Fruit fly (Drosophila melanogaster) whole organism, prepupa: ENCODE results near the gene Trf5.

ENCODE experiments used
- Blimp-1 ChIP-seq: fragments of 200-800 bp; sonication (Bioruptor generic); optimal IDR thresholded peaks from 3 replicates; lab custom pipeline; 2017; ENCODE audit warnings: missing biosample characterization, missing genetic modification characterization, mild to moderate bottlenecking, moderate library complexity, missing genetic modification reagents
- CG10669 ChIP-seq: fragments of 200-800 bp; sonication (Bioruptor generic); optimal IDR thresholded peaks from 3 replicates; lab custom pipeline; 2018; ENCODE audit warnings: missing biosample characterization, mild to moderate bottlenecking, missing genetic modification characterization, moderate library complexity
- CG11902 ChIP-seq: fragments of 200-800 bp; sonication (Bioruptor generic); optimal IDR thresholded peaks from 3 replicates; lab custom pipeline; 2016; ENCODE audit warnings: missing biosample characterization, missing genetic modification characterization
- CG1621 ChIP-seq: fragments of 200-800 bp; sonication (Bioruptor generic); optimal IDR thresholded peaks from 3 replicates; lab custom pipeline; 2018; ENCODE audit warnings: missing biosample characterization, mild to moderate bottlenecking, missing genetic modification characterization
- CG31627 ChIP-seq: fragments of 200-800 bp; sonication (Bioruptor generic); optimal IDR thresholded peaks from 3 replicates; lab custom pipeline; 2016; ENCODE audit warnings: missing biosample characterization, missing genetic modification characterization
- CG6792 ChIP-seq: fragments of 200-800 bp; sonication (Bioruptor generic); optimal IDR thresholded peaks from 3 replicates; lab custom pipeline; 2016; ENCODE audit warnings: missing biosample characterization, missing genetic modification characterization
- CG8119 ChIP-seq: fragments of 200-800 bp; sonication (Bioruptor generic); IDR thresholded peaks from 3 replicates; pipeline ENCODE4 v1.3.6; 2022; ENCODE audit warnings: missing biosample characterization, missing genetic modification characterization
- Met ChIP-seq: fragments of 200-800 bp; sonication (Bioruptor generic); optimal IDR thresholded peaks from 3 replicates; lab custom pipeline; 2016; ENCODE audit warnings: missing biosample characterization, missing genetic modification characterization
- OdsH ChIP-seq: fragments of 200-800 bp; sonication (Bioruptor generic); optimal IDR thresholded peaks from 3 replicates; lab custom pipeline; 2016; ENCODE audit warnings: missing biosample characterization, missing genetic modification characterization
- Sox14 ChIP-seq: fragments of 200-800 bp; sonication (Bioruptor generic); optimal IDR thresholded peaks from 3 replicates; lab custom pipeline; 2016; ENCODE audit warnings: missing biosample characterization, missing genetic modification characterization
- dsx ChIP-seq: fragments of 200-800 bp; optimal IDR thresholded peaks from 3 replicates; lab custom pipeline; 2019; ENCODE audit warnings: missing biosample characterization, mild to moderate bottlenecking, missing genetic modification characterization, moderate library complexity; ENCODE audit not compliant: poor library complexity, severe bottlenecking
- esn ChIP-seq: fragments of 200-800 bp; sonication (Bioruptor generic); optimal IDR thresholded peaks from 2 replicates; lab custom pipeline; 2016; ENCODE audit warnings: missing biosample characterization, mild to moderate bottlenecking, missing genetic modification characterization, moderate library complexity
- fkh ChIP-seq: fragments of 200-800 bp; sonication (Bioruptor generic); optimal IDR thresholded peaks from 3 replicates; lab custom pipeline; 2017; ENCODE audit warnings: missing biosample characterization, mild to moderate bottlenecking, missing genetic modification characterization, moderate library complexity
- ss ChIP-seq, 2 experiments: fragments of 200-800 bp; sonication (Bioruptor generic); optimal IDR thresholded peaks; 2 replicates in 1 of 2; 3 replicates in 1 of 2; lab custom pipeline; 2017 to 2018; ENCODE audit warnings: mild to moderate bottlenecking in 2 of 2, missing biosample characterization in 2 of 2, missing genetic modification characterization in 2 of 2, moderate library complexity in 1 of 2

DNA sequence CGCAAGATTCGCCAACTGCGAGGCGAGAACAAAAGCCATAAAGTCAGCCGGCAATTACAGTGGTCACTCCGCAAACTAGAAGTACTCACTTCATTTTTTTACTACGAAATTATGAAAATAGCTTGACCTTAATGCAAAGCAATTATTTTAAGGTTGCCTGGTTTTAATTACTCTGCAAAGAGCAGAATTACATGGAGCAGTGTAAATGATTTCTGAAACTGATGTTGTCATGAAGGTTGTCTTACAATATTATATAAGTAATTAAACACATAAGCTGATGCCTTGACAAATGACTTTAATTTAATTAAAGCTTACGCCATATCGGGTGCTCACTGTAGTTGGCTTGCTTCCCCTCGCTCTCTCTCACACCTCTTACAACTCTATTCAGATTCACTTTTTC is 38.0 kb upstream of the Trf5 start:
- peak; percentile 84 for TF ChIP-seq OdsH (GFP tag; lab: Kevin White, UChicago)
- TF ChIP-seq CG8119: peak; percentile 81
- no peak for TF ChIP-seq fkh (GFP tag; lab: Kevin White, UChicago)
- TF ChIP-seq dsx: peak; percentile 82
- TF ChIP-seq CG1621 (tag; lab: Kevin White, UChicago): peak; percentile 79
- peak; percentile 83 to 87 for TF ChIP-seq ss (GFP tag; optimal IDR thresholded peaks at IDR 0.05; lab: Kevin White, UChicago)
- peak; percentile 67 for TF ChIP-seq CG11902 (GFP tag; lab: Kevin White, UChicago)
- peak; percentile 86 for TF ChIP-seq Sox14 (GFP tag; lab: Kevin White, UChicago)
- peak; percentile 81 for TF ChIP-seq esn (GFP tag; lab: Kevin White, UChicago)
- TF ChIP-seq CG10669 (GFP tag; lab: Kevin White, UChicago): peak; percentile 91
- TF ChIP-seq CG6792: peak; percentile 76
- TF ChIP-seq Met (GFP tag; lab: Kevin White, UChicago): peak; percentile 78
- TF ChIP-seq CG31627 (GFP tag; lab: Kevin White, UChicago): peak; percentile 79
- peak; percentile 31 for TF ChIP-seq Blimp-1
